Fruit fly (Drosophila melanogaster): Measurements from ENCODE around the gene noc.

noc gene

DNA sequence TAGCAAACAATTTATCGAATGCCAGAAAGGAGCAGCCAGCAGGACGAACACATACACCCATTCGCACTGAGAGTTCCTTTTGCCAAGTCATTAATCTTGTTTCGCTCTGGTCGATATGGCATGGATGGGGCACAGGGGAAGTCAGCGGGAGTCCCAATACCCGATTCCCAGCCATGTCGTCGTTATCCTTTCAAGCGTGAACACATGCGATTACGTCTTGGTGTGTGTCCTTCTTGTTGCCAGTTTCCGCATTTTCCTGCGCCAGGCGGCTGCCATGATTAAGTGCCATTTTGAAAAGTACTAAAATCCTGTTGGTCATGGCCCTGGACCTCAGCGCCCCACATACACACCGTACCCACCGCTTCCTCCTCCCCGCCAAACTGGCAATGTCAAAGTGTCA, 43.1 kb upstream of the noc start (continued):
- no peak for TF ChIP-seq CG3847 (GFP tag; IDR thresholded peaks at IDR 0.05)
- TF ChIP-seq pros (GFP tag; optimal IDR thresholded peaks at IDR 0.05): peak; percentile 7
- no peak for TF ChIP-seq cwo (GFP tag; optimal IDR thresholded peaks at IDR 0.05)
- peak; percentile 26 for TF ChIP-seq Hey (tag; optimal IDR thresholded peaks at IDR 0.05)
- no peak for TF ChIP-seq CG6683 (GFP tag; optimal IDR thresholded peaks at IDR 0.05)
- no peak for TF ChIP-seq ara (GFP tag; IDR thresholded peaks at IDR 0.05)
- TF ChIP-seq twi (tag; optimal IDR thresholded peaks at IDR 0.05): peak; percentile 87
- peak; percentile 65 for TF ChIP-seq CG13894 (tag; optimal IDR thresholded peaks at IDR 0.05)
- no peak for TF ChIP-seq gt (GFP tag; IDR thresholded peaks at IDR 0.05)
- TF ChIP-seq Mes4 (GFP tag; optimal IDR thresholded peaks at IDR 0.05): no peak
- no peak for TF ChIP-seq psq (GFP tag; optimal IDR thresholded peaks at IDR 0.05)
- TF ChIP-seq C15 (GFP tag; IDR thresholded peaks at IDR 0.05): no peak
- no peak for TF ChIP-seq CG6689 (GFP tag; IDR thresholded peaks at IDR 0.05)
- no peak for TF ChIP-seq hbn (GFP tag; IDR thresholded peaks at IDR 0.05; ENCODE audit: partially characterized antibody)
- TF ChIP-seq CG30403 (GFP tag; optimal IDR thresholded peaks at IDR 0.05): no peak
- no peak for TF ChIP-seq CHES-1-like (GFP tag; optimal IDR thresholded peaks at IDR 0.05)
- no peak for TF ChIP-seq CG4707 (GFP tag; optimal IDR thresholded peaks at IDR 0.05)
- peak; percentile 29 for TF ChIP-seq Kr (GFP tag; optimal IDR thresholded peaks at IDR 0.05)
- no peak for TF ChIP-seq lov (optimal IDR thresholded peaks at IDR 0.05)
- peak; percentile 39; the same call in 1 of the 3 replicates for TF ChIP-seq lov (GFP tag; IDR thresholded peaks at IDR 0.05)
- TF ChIP-seq stwl (tag; optimal IDR thresholded peaks at IDR 0.05): no peak
- no peak for TF ChIP-seq ind (GFP tag; optimal IDR thresholded peaks at IDR 0.05)
- TF ChIP-seq CkIIα-i1 (GFP tag; IDR thresholded peaks at IDR 0.05): no peak
- TF ChIP-seq abd-A (tag; optimal IDR thresholded peaks at IDR 0.05): peak; percentile 71
- no peak for TF ChIP-seq CG8388 (GFP tag; optimal IDR thresholded peaks at IDR 0.05)
- TF ChIP-seq CG14860 (GFP tag; IDR thresholded peaks at IDR 0.05; ENCODE audit: partially characterized antibody): no peak
- TF ChIP-seq sob (GFP tag; IDR thresholded peaks at IDR 0.05): no peak
- no peak for TF ChIP-seq Med (GFP tag)
- no peak for TF ChIP-seq Hmx (GFP tag; optimal IDR thresholded peaks at IDR 0.05)
- TF ChIP-seq CG11560 (tag; IDR thresholded peaks at IDR 0.05): no peak
- no peak for TF ChIP-seq sisA (GFP tag; IDR thresholded peaks at IDR 0.05)
- no peak for TF ChIP-seq ATbp (GFP tag; optimal IDR thresholded peaks at IDR 0.05)
- no peak for TF ChIP-seq CG9797 (GFP tag; optimal IDR thresholded peaks at IDR 0.05)
- no peak for TF ChIP-seq fd3F (GFP tag; optimal IDR thresholded peaks at IDR 0.05)
- TF ChIP-seq CG18619 (GFP tag; optimal IDR thresholded peaks at IDR 0.05): no peak
- TF ChIP-seq kni (GFP tag; optimal IDR thresholded peaks at IDR 0.05): peak; percentile 21
- TF ChIP-seq zen (tag; optimal IDR thresholded peaks at IDR 0.05): peak; percentile 75
- no peak for TF ChIP-seq HHEX (GFP tag; optimal IDR thresholded peaks at IDR 0.05)
- TF ChIP-seq p53 (GFP tag; optimal IDR thresholded peaks at IDR 0.05): no peak
- no peak for TF ChIP-seq wor (GFP tag; IDR thresholded peaks at IDR 0.05)
- TF ChIP-seq ap (GFP tag; IDR thresholded peaks at IDR 0.05): no peak
- TF ChIP-seq CG17612 (GFP tag; IDR thresholded peaks at IDR 0.05): no peak
- no peak for TF ChIP-seq vvl (GFP tag; IDR thresholded peaks at IDR 0.05)
- TF ChIP-seq pita (GFP tag; optimal IDR thresholded peaks at IDR 0.05): no peak
- no peak for TF ChIP-seq cad (GFP tag; optimal IDR thresholded peaks at IDR 0.05)
- TF ChIP-seq CG13123 (GFP tag; optimal IDR thresholded peaks at IDR 0.05): no peak
- 0 out of 3 replicates have a peak, but pooled peaks have one; percentile 15 for TF ChIP-seq z (GFP tag; IDR thresholded peaks at IDR 0.05)
- no peak for TF ChIP-seq Xrp1 (GFP tag; IDR thresholded peaks at IDR 0.05)
- TF ChIP-seq gsb-n (tag; optimal IDR thresholded peaks at IDR 0.05): peak; percentile 27
- TF ChIP-seq CG13296 (GFP tag; optimal IDR thresholded peaks at IDR 0.05): no peak
- TF ChIP-seq Dbx (GFP tag; IDR thresholded peaks at IDR 0.05): no peak
- no peak for TF ChIP-seq bigmax (GFP tag; optimal IDR thresholded peaks at IDR 0.05)
- TF ChIP-seq fru (optimal IDR thresholded peaks at IDR 0.05): no peak

Data from whole organism, embryonic.